Worm (Caenorhabditis elegans): ENCODE measurements around the gene pph-2.

DNA sequence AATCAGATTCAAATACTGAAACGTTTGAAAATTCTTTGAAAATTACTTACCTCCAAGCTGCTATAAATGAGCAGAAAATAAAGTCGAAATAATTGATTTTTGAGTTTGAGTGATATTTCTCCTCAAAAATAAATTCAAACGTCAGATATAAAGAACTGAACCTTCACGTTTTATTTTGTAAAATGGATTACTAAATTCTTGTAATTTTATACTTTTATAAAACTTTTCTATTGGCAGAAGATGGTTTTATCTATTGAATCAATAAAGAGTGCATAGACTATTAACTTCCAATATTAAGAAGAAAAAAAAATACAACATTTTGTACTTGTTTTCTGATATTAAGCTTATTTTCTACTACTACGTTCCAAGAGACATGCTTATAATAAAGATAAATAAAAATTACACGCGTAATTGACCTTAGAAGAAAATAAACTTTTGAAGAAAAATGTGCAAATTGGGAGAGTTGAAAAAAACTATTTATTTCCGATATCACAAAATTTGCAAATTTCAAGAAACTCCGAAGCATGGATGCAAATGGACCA is 29.7 kb downstream of the pph-2 start, which contains the start of the genes F38H4.6 and F38H4.4:
- no peak for TF ChIP-seq ama-1 (optimal IDR thresholded peaks at IDR 0.05)
- TF ChIP-seq aly-1 (tag; optimal IDR thresholded peaks at IDR 0.05) = no peak
- no peak for TF ChIP-seq tra-4 (tag; optimal IDR thresholded peaks at IDR 0.05)
- TF ChIP-seq tbx-37 (GFP tag; conservative IDR thresholded peaks at IDR 0.05) = no peak
- TF ChIP-seq hmbx-1 (tag; optimal IDR thresholded peaks at IDR 0.05) = no peak
